Fruit fly (Drosophila melanogaster): ENCODE results near the gene CG7289.

dm6 chr2L:1975473-1975872 is 6.5 kb upstream of the CG7289 start:
- TF ChIP-seq psq (optimal IDR thresholded peaks at IDR 0.05) (no peak), usp (GFP tag; optimal IDR thresholded peaks at IDR 0.05) (no peak), pan (optimal IDR thresholded peaks at IDR 0.05) (no peak)

Measured in whole organism.